Fruit fly (Drosophila melanogaster) whole organism, pupa: Measurements from ENCODE around the gene CG16749.

Experiments used
- CG12605 ChIP-seq: fragments of 200-800 bp; sonication (Bioruptor generic); IDR thresholded peaks from 2 replicates; pipeline ENCODE4 v1.3.6; 2022; ENCODE audit warnings: missing biosample characterization, missing genetic modification characterization
- CG32121 ChIP-seq: fragments of 200-800 bp; sonication (Bioruptor generic); IDR thresholded peaks from 2 replicates; pipeline ENCODE4 v1.3.6; 2022; ENCODE audit warnings: missing biosample characterization, missing genetic modification characterization
- CG8159 ChIP-seq: fragments of 200-800 bp; sonication (Bioruptor generic); optimal IDR thresholded peaks from 3 replicates; lab custom pipeline; 2018; ENCODE audit warnings: missing biosample characterization, mild to moderate bottlenecking, missing genetic modification characterization, moderate library complexity
- D1 ChIP-seq: fragments of 200-800 bp; sonication (Bioruptor generic); optimal IDR thresholded peaks from 2 replicates; lab custom pipeline; 2018; ENCODE audit warnings: missing biosample characterization, mild to moderate bottlenecking, missing genetic modification characterization, moderate library complexity
- EcR ChIP-seq: fragments of 200-800 bp; sonication (Bioruptor generic); optimal IDR thresholded peaks from 3 replicates; lab custom pipeline; 2019; ENCODE audit warnings: missing biosample characterization, missing genetic modification characterization, mild to moderate bottlenecking, moderate library complexity, missing genetic modification reagents
- Ets98B ChIP-seq: fragments of 200-800 bp; sonication (Bioruptor generic); IDR thresholded peaks from 2 replicates; pipeline ENCODE4 v1.3.6; 2022; ENCODE audit warnings: missing biosample characterization, missing genetic modification characterization
- Pif1B ChIP-seq: fragments of 200-800 bp; sonication (Bioruptor generic); optimal IDR thresholded peaks from 3 replicates; lab custom pipeline; 2016; ENCODE audit warnings: missing biosample characterization, missing genetic modification characterization
- fd96Ca ChIP-seq: fragments of 200-800 bp; sonication (Bioruptor generic); IDR thresholded peaks from 3 replicates; pipeline ENCODE4 v1.3.6; 2022; ENCODE audit warnings: missing biosample characterization, missing genetic modification characterization
- gl ChIP-seq: fragments of 200-800 bp; sonication (Bioruptor generic); optimal IDR thresholded peaks from 2 replicates; lab custom pipeline; 2018; ENCODE audit warnings: missing biosample characterization, mild to moderate bottlenecking, missing genetic modification characterization

DNA sequence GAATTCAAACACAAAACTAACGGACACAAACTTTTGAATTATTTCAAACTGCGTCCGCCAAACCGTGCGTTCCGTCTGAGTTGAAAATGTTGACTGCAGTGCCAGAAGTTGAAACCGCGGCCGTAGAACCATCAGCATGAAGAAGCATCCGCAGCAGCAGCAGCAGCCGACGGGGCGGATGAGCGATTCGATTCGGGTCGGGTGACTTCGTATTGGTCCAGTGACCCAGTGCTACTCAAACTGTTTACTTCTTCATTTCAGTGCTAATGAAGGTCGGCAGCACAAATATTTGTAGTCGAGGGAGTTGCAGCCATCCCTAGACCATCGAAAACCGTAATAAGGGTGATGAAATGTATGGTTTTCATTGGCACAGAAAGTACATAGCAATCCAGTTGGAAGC lies 3.3 kb downstream of the CG16749 start, which contains the start of gene CG8861:
- no peak for TF ChIP-seq fd96Ca (GFP tag; lab: Robert Waterston, UW)
- TF ChIP-seq Pif1B (GFP tag; lab: Kevin White, UChicago), result no peak
- TF ChIP-seq CG32121 (GFP tag; lab: Robert Waterston, UW), result no peak
- no peak for TF ChIP-seq CG12605 (GFP tag; lab: Robert Waterston, UW)
- TF ChIP-seq EcR, result no peak
- no peak for TF ChIP-seq gl (tag; lab: Kevin White, UChicago)
- no peak for TF ChIP-seq D1 (tag; lab: Kevin White, UChicago)
- no peak for TF ChIP-seq CG8159 (tag; lab: Kevin White, UChicago)
- TF ChIP-seq Ets98B (GFP tag; lab: Robert Waterston, UW), result no peak
